Fruit fly (Drosophila melanogaster) whole organism, embryonic: ENCODE data around the gene eIF2gamma.

Experiments used
- Aef1 ChIP-seq: fragments of 200-800 bp; sonication (Bioruptor generic); IDR thresholded peaks from 3 replicates; pipeline ENCODE4 v1.3.6; 2022; ENCODE audit warnings: missing biosample characterization, missing genetic modification characterization
- Asciz ChIP-seq: fragments of 200-800 bp; sonication (Bioruptor generic); optimal IDR thresholded peaks from 2 replicates; lab custom pipeline; 2017; ENCODE audit warnings: missing biosample characterization, mild to moderate bottlenecking, missing genetic modification characterization, missing genetic modification reagents
- CG12236 ChIP-seq: fragments of 200-800 bp; sonication (Bioruptor generic); optimal IDR thresholded peaks from 2 replicates; lab custom pipeline; 2016; ENCODE audit warnings: missing biosample characterization, missing genetic modification characterization
- CG12299 ChIP-seq: fragments of 200-800 bp; sonication (Bioruptor generic); optimal IDR thresholded peaks from 2 replicates; lab custom pipeline; 2018; ENCODE audit warnings: missing biosample characterization, mild to moderate bottlenecking, missing genetic modification characterization
- CG14014 ChIP-seq: fragments of 200-800 bp; sonication (Bioruptor generic); IDR thresholded peaks from 2 replicates; pipeline ENCODE4 v1.3.6; 2022; ENCODE audit warnings: missing biosample characterization, missing genetic modification characterization
- CG14050 ChIP-seq: fragments of 200-800 bp; sonication (Bioruptor generic); IDR thresholded peaks from 3 replicates; pipeline ENCODE4 v1.3.6; 2022; ENCODE audit warnings: missing biosample characterization, missing genetic modification characterization
- CG16779 ChIP-seq: fragments of 200-800 bp; sonication (Bioruptor generic); IDR thresholded peaks from 2 replicates; pipeline ENCODE4 v1.3.6; 2022; ENCODE audit warnings: missing biosample characterization, missing genetic modification characterization
- CG16813 ChIP-seq: fragments of 200-800 bp; sonication (Bioruptor generic); IDR thresholded peaks from 3 replicates; pipeline ENCODE4 v1.3.6; 2022; ENCODE audit warnings: missing biosample characterization, missing genetic modification characterization; ENCODE audit not compliant: partially characterized antibody
- CG30403 ChIP-seq: fragments of 200-800 bp; sonication (Bioruptor generic); optimal IDR thresholded peaks from 3 replicates; lab custom pipeline; 2016; ENCODE audit warnings: missing biosample characterization, missing genetic modification characterization
- CG30431 ChIP-seq: fragments of 200-800 bp; sonication (Bioruptor generic); optimal IDR thresholded peaks from 2 replicates; lab custom pipeline; 2017; ENCODE audit warnings: missing biosample characterization, missing genetic modification characterization
- CG33557 ChIP-seq: fragments of 200-800 bp; sonication (Bioruptor generic); optimal IDR thresholded peaks from 2 replicates; lab custom pipeline; 2019; ENCODE audit warnings: missing biosample characterization, mild to moderate bottlenecking, missing genetic modification characterization, moderate library complexity
- CG34422 ChIP-seq: fragments of 200-800 bp; sonication (Bioruptor generic); IDR thresholded peaks from 3 replicates; pipeline ENCODE4 v1.3.6; 2022; ENCODE audit warnings: missing biosample characterization, missing genetic modification characterization
- CG4424 ChIP-seq: fragments of 200-800 bp; sonication (Bioruptor generic); optimal IDR thresholded peaks from 3 replicates; lab custom pipeline; 2016; ENCODE audit warnings: missing biosample characterization, missing genetic modification characterization
- CG4854 ChIP-seq: fragments of 200-800 bp; sonication (Bioruptor generic); optimal IDR thresholded peaks from 2 replicates; lab custom pipeline; 2016; ENCODE audit warnings: missing biosample characterization, missing genetic modification characterization, inconsistent platforms
- CG6689 ChIP-seq: fragments of 200-800 bp; sonication (Bioruptor generic); IDR thresholded peaks from 2 replicates; pipeline ENCODE4 v1.3.6; 2022; ENCODE audit warnings: missing biosample characterization, missing genetic modification characterization
- Deaf1 ChIP-seq: fragments of 200-800 bp; optimal IDR thresholded peaks from 3 replicates; lab custom pipeline; 2019; ENCODE audit warnings: missing biosample characterization, mild to moderate bottlenecking, missing genetic modification characterization, moderate library complexity
- Dip2 ChIP-seq: fragments of 200-800 bp; sonication (Bioruptor generic); IDR thresholded peaks from 2 replicates; pipeline ENCODE4 v1.3.6; 2022; ENCODE audit warnings: missing biosample characterization, missing genetic modification characterization
- Dp ChIP-seq: fragments of 200-800 bp; sonication (Bioruptor generic); optimal IDR thresholded peaks from 2 replicates; lab custom pipeline; 2018; ENCODE audit warnings: missing biosample characterization, mild to moderate bottlenecking, missing genetic modification characterization, moderate library complexity
- Dref ChIP-seq: fragments of 200-800 bp; sonication (Bioruptor generic); IDR thresholded peaks from 2 replicates; pipeline ENCODE4 v1.3.6; 2022; ENCODE audit warnings: missing biosample characterization, missing genetic modification characterization
- E2f2 ChIP-seq: fragments of 200-800 bp; sonication (Bioruptor generic); IDR thresholded peaks from 2 replicates; pipeline ENCODE4 v1.3.6; 2022; ENCODE audit warnings: missing biosample characterization, missing genetic modification characterization
- Fer1 ChIP-seq: fragments of 200-800 bp; sonication (Bioruptor generic); optimal IDR thresholded peaks from 2 replicates; lab custom pipeline; 2017; ENCODE audit warnings: missing biosample characterization, mild to moderate bottlenecking, missing genetic modification characterization
- H2.0 ChIP-seq: fragments of 200-800 bp; sonication (Bioruptor generic); IDR thresholded peaks from 2 replicates; pipeline ENCODE4 v1.3.6; 2022; ENCODE audit warnings: missing biosample characterization, missing genetic modification characterization
- HLH4C ChIP-seq: fragments of 200-800 bp; sonication (Bioruptor generic); IDR thresholded peaks from 3 replicates; pipeline ENCODE4 v1.3.6; 2022; ENCODE audit warnings: missing biosample characterization, missing genetic modification characterization; ENCODE audit not compliant: partially characterized antibody
- HLH54F ChIP-seq: fragments of 200-800 bp; sonication (Bioruptor generic); optimal IDR thresholded peaks from 3 replicates; lab custom pipeline; 2016; ENCODE audit warnings: missing biosample characterization, missing genetic modification characterization
- HmgD ChIP-seq: fragments of 200-800 bp; sonication (Bioruptor generic); optimal IDR thresholded peaks from 3 replicates; lab custom pipeline; 2016; ENCODE audit warnings: missing biosample characterization, missing genetic modification characterization
- Hr78 ChIP-seq, 2 experiments: fragments of 200-800 bp in 1 of 2; fragments of >200 bp in 1 of 2; sonication (Bioruptor generic) in 1 of 2; optimal IDR thresholded peaks; 2 replicates each; lab custom pipeline; 2017 to 2019; ENCODE audit warnings: missing biosample characterization in 2 of 2, missing genetic modification characterization in 2 of 2, mild to moderate bottlenecking in 1 of 2, moderate library complexity in 1 of 2
- Lpt ChIP-seq: fragments of >200 bp; optimal IDR thresholded peaks from 2 replicates; lab custom pipeline; 2018; ENCODE audit warnings: missing biosample characterization, missing genetic modification characterization
- Nf-YC ChIP-seq: fragments of 200-800 bp; optimal IDR thresholded peaks from 3 replicates; lab custom pipeline; 2019; ENCODE audit warnings: missing biosample characterization, mild to moderate bottlenecking, missing genetic modification characterization, moderate library complexity
- TFAM ChIP-seq: fragments of 200-800 bp; sonication (Bioruptor generic); optimal IDR thresholded peaks from 2 replicates; lab custom pipeline; 2017; ENCODE audit warnings: missing biosample characterization, missing genetic modification characterization, inconsistent platforms
- amos ChIP-seq: fragments of 200-800 bp; sonication (Bioruptor generic); IDR thresholded peaks from 2 replicates; pipeline ENCODE4 v1.3.6; 2022; ENCODE audit warnings: missing biosample characterization, missing genetic modification characterization; ENCODE audit not compliant: partially characterized antibody
- ash1 ChIP-seq: fragments of 200-800 bp; sonication (Bioruptor generic); optimal IDR thresholded peaks from 2 replicates; lab custom pipeline; 2018; ENCODE audit warnings: missing biosample characterization, mild to moderate bottlenecking, missing genetic modification characterization
- ato ChIP-seq: fragments of 200-800 bp; sonication (Bioruptor generic); IDR thresholded peaks from 2 replicates; pipeline ENCODE4 v1.3.6; 2022; ENCODE audit warnings: missing biosample characterization, missing genetic modification characterization; ENCODE audit not compliant: partially characterized antibody
- br ChIP-seq: fragments of >200 bp; optimal IDR thresholded peaks from 2 replicates; lab custom pipeline; 2017
- chn ChIP-seq: fragments of 200-800 bp; sonication (Bioruptor generic); optimal IDR thresholded peaks from 2 replicates; lab custom pipeline; 2016; ENCODE audit warnings: missing biosample characterization, missing genetic modification characterization
- crc ChIP-seq: fragments of 200-800 bp; sonication (Bioruptor generic); optimal IDR thresholded peaks from 2 replicates; lab custom pipeline; 2016; ENCODE audit warnings: missing biosample characterization, missing genetic modification characterization
- crol ChIP-seq: fragments of 200-800 bp; sonication (Bioruptor generic); IDR thresholded peaks from 2 replicates; pipeline ENCODE4 v1.3.6; 2022; ENCODE audit warnings: missing biosample characterization, missing genetic modification characterization
- disco-r ChIP-seq: fragments of 200-800 bp; sonication (Bioruptor generic); optimal IDR thresholded peaks from 2 replicates; lab custom pipeline; 2016; ENCODE audit warnings: missing biosample characterization, missing genetic modification characterization
- hbn ChIP-seq: fragments of 200-800 bp; sonication (Bioruptor generic); IDR thresholded peaks from 2 replicates; pipeline ENCODE4 v1.3.6; 2022; ENCODE audit warnings: missing biosample characterization, missing genetic modification characterization; ENCODE audit not compliant: partially characterized antibody
- her ChIP-seq: fragments of 200-800 bp; sonication (Bioruptor generic); optimal IDR thresholded peaks from 2 replicates; lab custom pipeline; 2016; ENCODE audit warnings: missing biosample characterization, missing genetic modification characterization
- mld ChIP-seq: fragments of 200-800 bp; sonication (Bioruptor generic); IDR thresholded peaks from 3 replicates; pipeline ENCODE4 v1.3.6; 2022; ENCODE audit warnings: missing biosample characterization, missing genetic modification characterization; ENCODE audit not compliant: partially characterized antibody
- oc ChIP-seq: fragments of 200-800 bp; sonication (Bioruptor generic); optimal IDR thresholded peaks from 2 replicates; lab custom pipeline; 2018; ENCODE audit warnings: missing biosample characterization, mild to moderate bottlenecking, missing genetic modification characterization, moderate library complexity
- pan ChIP-seq, 4 experiments: fragments of >200 bp in 3 of 4; fragments of 200-800 bp in 1 of 4; sonication (Bioruptor generic) in 1 of 4; optimal IDR thresholded peaks in 3 of 4; IDR thresholded peaks in 1 of 4; 2 replicates each; pipeline versions ENCODE4 v1.3.6 to Lab custom; 2017 to 2022; ENCODE audit warnings: missing biosample characterization in 2 of 4, missing genetic modification characterization in 2 of 4, mixed read lengths in 1 of 4
- phol ChIP-seq: fragments of 200-800 bp; sonication (Bioruptor generic); optimal IDR thresholded peaks from 3 replicates; lab custom pipeline; 2018; ENCODE audit warnings: missing biosample characterization, mild to moderate bottlenecking, missing genetic modification characterization, moderate library complexity
- row ChIP-seq: fragments of 200-800 bp; sonication (Bioruptor generic); IDR thresholded peaks from 3 replicates; pipeline ENCODE4 v1.3.6; 2022; ENCODE audit warnings: missing biosample characterization, missing genetic modification characterization
- sug ChIP-seq: fragments of 200-800 bp; optimal IDR thresholded peaks from 2 replicates; lab custom pipeline; 2019; ENCODE audit warnings: missing biosample characterization, mild to moderate bottlenecking, missing genetic modification characterization, moderate library complexity
- tin ChIP-seq: fragments of 200-800 bp; sonication (Bioruptor generic); optimal IDR thresholded peaks from 3 replicates; lab custom pipeline; 2016; ENCODE audit warnings: missing biosample characterization, missing genetic modification characterization
- unc-4 ChIP-seq: fragments of 200-800 bp; sonication (Bioruptor generic); IDR thresholded peaks from 2 replicates; pipeline ENCODE4 v1.3.6; 2022; ENCODE audit warnings: missing biosample characterization, missing genetic modification characterization; ENCODE audit not compliant: partially characterized antibody
- wek ChIP-seq: fragments of 200-800 bp; sonication (Bioruptor generic); optimal IDR thresholded peaks from 3 replicates; lab custom pipeline; 2018; ENCODE audit warnings: missing biosample characterization, mild to moderate bottlenecking, missing genetic modification characterization, moderate library complexity
- wor ChIP-seq: fragments of 200-800 bp; sonication (Bioruptor generic); IDR thresholded peaks from 2 replicates; pipeline ENCODE4 v1.3.6; 2022; ENCODE audit warnings: missing biosample characterization, missing genetic modification characterization

Gene eIF2gamma

dm6 chr3R:15263946-15264345 lies 688 bp upstream of the eIF2gamma start:
- TF ChIP-seq Dp (GFP tag; lab: Kevin White, UChicago) (peak; percentile 29), amos (GFP tag; lab: Robert Waterston, UW) (peak; percentile 33; the same call in 1 of the 2 replicates), phol (tag; lab: Kevin White, UChicago) (peak; percentile 30), unc-4 (GFP tag; lab: Robert Waterston, UW) (peak; percentile 37), CG14050 (GFP tag; lab: Robert Waterston, UW) (no peak), CG14014 (GFP tag; lab: Robert Waterston, UW) (no peak), HLH54F (GFP tag; lab: Kevin White, UChicago) (no peak), crc (GFP tag; lab: Kevin White, UChicago) (no peak), disco-r (GFP tag; lab: Kevin White, UChicago) (no peak), Dref (peak; percentile 65), oc (tag; lab: Kevin White, UChicago) (no peak), pan (optimal IDR thresholded peaks at IDR 0.05; lab: Kevin White, UChicago) (no peak), pan (GFP tag; optimal IDR thresholded peaks at IDR 0.05 in 1 of 2, IDR thresholded peaks at IDR 0.05 in 1 of 2) (no peak), crol (peak; percentile 87), CG33557 (GFP tag; lab: Kevin White, UChicago) (no peak), mld (GFP tag; lab: Robert Waterston, UW) (0 out of 3 replicates have a peak, but pooled peaks have one; percentile 17), TFAM (GFP tag; lab: Kevin White, UChicago) (no peak), CG16813 (GFP tag; lab: Robert Waterston, UW) (0 out of 3 replicates have a peak, but pooled peaks have one; percentile 16), CG30431 (no peak), chn (GFP tag; lab: Kevin White, UChicago) (no peak), hbn (peak; percentile 30), E2f2 (GFP tag; lab: Robert Waterston, UW) (peak; percentile 43; the same call in 1 of the 2 replicates), Deaf1 (tag; lab: Kevin White, UChicago) (no peak), ato (GFP tag; lab: Robert Waterston, UW) (0 out of 2 replicates have a peak, but pooled peaks have one; percentile 30), Fer1 (GFP tag; lab: Kevin White, UChicago) (no peak), HLH4C (peak; percentile 6; the same call in 2 of the 3 replicates)
- TF ChIP-seq, all 482 proteins: peak for 12

- TF ChIP-seq CG4854 (no peak), H2.0 (GFP tag; lab: Robert Waterston, UW) (peak; percentile 58), Dip2 (GFP tag; lab: Robert Waterston, UW) (no peak), Nf-YC (tag; lab: Kevin White, UChicago) (no peak), HmgD (no peak), ash1 (GFP tag; lab: Kevin White, UChicago) (no peak), Asciz (GFP tag; lab: Kevin White, UChicago) (no peak), br (lab: Kevin White, UChicago) (no peak), CG30431 (peak; percentile 18), CG16779 (GFP tag; lab: Robert Waterston, UW) (no peak), row (GFP tag; lab: Robert Waterston, UW) (peak; percentile 90), CG6689 (GFP tag; lab: Robert Waterston, UW) (peak; percentile 64), Lpt (no peak), CG12299 (tag; lab: Kevin White, UChicago) (peak; percentile 71), CG12236 (GFP tag; lab: Kevin White, UChicago) (no peak), CG30403 (no peak), pan (optimal IDR thresholded peaks at IDR 0.05; lab: Kevin White, UChicago) (no peak), pan (GFP tag; optimal IDR thresholded peaks at IDR 0.05 in 1 of 2, IDR thresholded peaks at IDR 0.05 in 1 of 2) (peak in 1 of 2 experiments; percentile 75), tin (GFP tag; lab: Kevin White, UChicago) (peak; percentile 3), her (GFP tag; lab: Kevin White, UChicago) (no peak), wek (GFP tag; lab: Kevin White, UChicago) (no peak), CG4424 (GFP tag; lab: Kevin White, UChicago) (peak; percentile 24), wor (GFP tag; lab: Robert Waterston, UW) (peak; percentile 44; the same call in 1 of the 2 replicates), sug (tag; lab: Kevin White, UChicago) (no peak), Aef1 (GFP tag; lab: Robert Waterston, UW) (peak; percentile 66; the same call in 2 of the 3 replicates), CG34422 (GFP tag; lab: Robert Waterston, UW) (peak; percentile 72; the same call in 2 of the 3 replicates), Hr78 (GFP tag; optimal IDR thresholded peaks at IDR 0.05; lab: Kevin White, UChicago) (no peak)
These were observed 12.8 kb downstream of the eIF2gamma start for dm6 chr3R:15250454-15250853.
